Fruit fly (Drosophila melanogaster): ENCODE measurements around the gene side-II.

The side-II gene

dm6 chr2L:14972133-14972532 lies at the start of gene side-II:
TSS of gene side-II (minus strand) at chr2L:14972300.
- TF ChIP-seq noc (tag; optimal IDR thresholded peaks at IDR 0.05): no peak

DNA sequence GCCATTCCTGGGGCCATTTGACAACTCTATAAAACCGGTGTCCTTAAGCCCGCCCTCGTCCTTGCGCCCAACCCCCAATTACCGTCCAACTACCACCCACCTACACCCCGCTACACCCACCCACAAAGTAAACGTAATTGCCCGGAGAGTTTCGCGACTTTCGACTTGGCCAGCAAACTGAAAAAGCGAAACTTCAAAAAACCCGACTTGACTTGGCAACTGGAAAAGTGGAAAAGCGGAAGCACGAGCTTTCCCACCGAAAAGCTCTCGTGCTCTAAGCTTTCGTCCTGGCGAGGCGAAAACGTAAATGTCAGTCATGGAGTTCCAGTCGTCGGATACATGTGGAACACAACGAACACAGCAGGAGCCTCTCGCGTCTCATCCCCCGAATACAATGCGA lies 43.9 kb upstream of the side-II start, which contains the start of gene GABA-B-R1:
Gene GABA-B-R1, plus strand, starts transcription at position 301 of the 400 bp plus-strand sequence.
- TF ChIP-seq noc (tag; optimal IDR thresholded peaks at IDR 0.05): no peak

DNA sequence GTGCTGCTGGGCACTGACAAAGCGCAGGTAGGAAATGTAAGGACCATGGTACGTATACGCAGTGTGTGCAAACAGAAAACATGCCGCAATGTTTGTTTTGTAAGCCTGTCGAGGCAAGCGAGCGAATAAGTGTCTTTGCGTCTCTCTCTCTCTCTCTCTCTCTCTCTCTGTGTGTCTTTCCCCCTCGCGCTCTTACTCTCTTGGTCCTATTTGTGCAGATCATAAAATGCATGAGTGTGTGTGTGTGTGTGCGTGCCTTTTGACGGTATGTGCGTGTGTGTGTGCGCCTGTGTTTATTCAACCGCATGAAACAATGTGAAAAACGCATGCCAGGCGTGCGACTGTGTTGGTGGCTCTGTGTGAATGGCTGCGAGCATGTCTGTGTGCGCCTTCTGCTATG lies 41.4 kb upstream of the side-II start:
- TF ChIP-seq noc (tag; optimal IDR thresholded peaks at IDR 0.05): no peak

- TF ChIP-seq noc (tag; optimal IDR thresholded peaks at IDR 0.05): no peak
Measured at dm6 chr2L:15011779-15012178, 39.7 kb upstream of the side-II start.

DNA sequence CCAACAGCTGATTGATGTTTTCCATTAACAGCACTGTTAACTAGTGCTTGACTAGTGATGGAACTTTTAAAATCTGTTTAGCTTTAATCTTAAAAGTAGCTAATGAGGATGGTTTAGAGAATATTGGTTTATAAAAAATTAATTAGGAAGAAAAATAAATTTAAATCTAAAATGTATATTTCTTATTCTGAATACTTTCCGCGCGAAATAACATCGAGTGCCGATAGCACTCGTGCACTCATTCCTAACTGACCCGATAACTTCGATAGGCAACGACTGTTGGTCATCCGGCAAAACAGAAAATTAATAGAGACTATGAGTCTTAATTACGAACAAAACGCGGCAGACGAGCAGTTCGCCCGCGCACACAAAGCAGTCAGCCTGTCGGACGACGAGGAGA lies 37.6 kb upstream of the side-II start, which contains the start of the genes THG and Rnmt:
Gene THG, minus strand, starts transcription at position 22 of the 400 bp plus-strand sequence.
Gene Rnmt, plus strand, starts transcription at position 237 of the 400 bp plus-strand sequence.
- peak; percentile 76 for TF ChIP-seq noc (tag; optimal IDR thresholded peaks at IDR 0.05)

DNA sequence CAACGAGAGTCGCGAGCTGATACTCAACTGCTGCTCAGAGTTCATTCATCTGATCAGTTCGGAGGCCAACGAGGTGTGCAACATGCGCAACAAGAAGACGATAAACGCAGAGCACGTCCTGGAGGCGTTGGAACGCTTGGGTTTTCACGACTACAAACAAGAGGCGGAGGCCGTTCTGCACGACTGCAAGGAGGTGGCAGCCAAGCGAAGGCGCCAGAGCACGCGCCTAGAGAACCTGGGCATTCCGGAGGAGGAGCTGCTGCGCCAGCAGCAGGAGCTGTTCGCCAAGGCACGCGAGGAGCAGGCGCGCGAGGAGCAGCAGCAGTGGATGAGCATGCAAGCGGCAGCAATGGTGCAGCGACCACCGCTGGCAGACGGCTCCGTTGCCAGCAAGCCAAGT lies 35.9 kb upstream of the side-II start:
- TF ChIP-seq noc (tag; optimal IDR thresholded peaks at IDR 0.05): no peak

dm6 chr2L:15007331-15007863 lies 35.3 kb upstream of the side-II start, which contains the start of the genes Ankrd49 and NC2beta:
TSS of gene Ankrd49 (minus strand) at chr2L:15007431.
TSS of gene NC2beta (plus strand) at chr2L:15007813.
- TF ChIP-seq noc (tag; optimal IDR thresholded peaks at IDR 0.05): no peak

DNA sequence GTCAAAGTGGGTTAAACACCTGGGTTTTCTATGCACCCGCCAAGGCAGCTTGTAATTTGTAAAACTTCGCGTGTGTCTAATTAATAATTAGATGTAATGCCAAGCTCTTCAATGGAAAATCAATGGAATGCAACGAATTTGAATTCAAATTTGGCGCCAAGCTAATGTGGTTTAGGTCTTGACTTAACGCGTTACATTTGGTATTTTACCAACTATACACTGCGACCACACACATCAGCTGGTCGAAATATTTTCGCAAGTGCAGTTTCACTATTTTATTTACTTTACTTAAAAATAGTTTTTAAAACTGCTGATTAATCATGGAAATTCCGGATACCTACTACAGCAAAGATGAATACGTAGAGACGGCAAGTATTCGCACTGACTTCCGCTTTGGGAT lies 33.4 kb upstream of the side-II start, which contains the start of gene DCTN5-p25:
Gene DCTN5-p25, plus strand, starts transcription at position 229 of the 400 bp plus-strand sequence.
- no peak for TF ChIP-seq noc (tag; optimal IDR thresholded peaks at IDR 0.05)

dm6 chr2L:15001847-15002246 lies 29.7 kb upstream of the side-II start:
- TF ChIP-seq noc (tag; optimal IDR thresholded peaks at IDR 0.05): no peak

DNA sequence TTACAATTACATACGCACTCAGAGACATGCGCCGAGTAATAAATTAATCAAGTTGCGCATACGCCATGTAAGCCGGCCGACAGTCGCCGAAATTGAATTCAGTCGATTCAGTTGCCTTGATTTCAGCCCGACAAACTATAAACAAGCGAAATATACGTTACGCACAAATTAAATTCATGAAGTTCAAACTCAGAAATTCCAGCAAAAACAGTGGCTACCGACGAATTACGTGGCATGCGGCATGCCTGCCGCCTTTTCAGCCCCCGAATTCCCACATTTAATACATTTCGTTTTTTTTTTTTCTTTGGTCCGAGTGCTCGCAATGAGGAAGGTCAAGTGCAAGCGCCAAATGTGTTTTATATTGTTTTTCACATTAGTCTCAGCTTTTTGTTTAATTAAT lies 28.3 kb upstream of the side-II start:
- no peak for TF ChIP-seq noc (tag; optimal IDR thresholded peaks at IDR 0.05)

dm6 chr2L:14997370-14997769 lies 25.3 kb upstream of the side-II start, which contains the start of gene mol:
TSS of gene mol (minus strand) at chr2L:14997559.
- no peak for TF ChIP-seq noc (tag; optimal IDR thresholded peaks at IDR 0.05)

dm6 chr2L:14995594-14996463 lies 23.7 kb upstream of the side-II start:
- peak; percentile 38 for TF ChIP-seq noc (tag; optimal IDR thresholded peaks at IDR 0.05)

dm6 chr2L:14994834-14995506 lies 22.9 kb upstream of the side-II start:
- TF ChIP-seq noc (tag; optimal IDR thresholded peaks at IDR 0.05): no peak

DNA sequence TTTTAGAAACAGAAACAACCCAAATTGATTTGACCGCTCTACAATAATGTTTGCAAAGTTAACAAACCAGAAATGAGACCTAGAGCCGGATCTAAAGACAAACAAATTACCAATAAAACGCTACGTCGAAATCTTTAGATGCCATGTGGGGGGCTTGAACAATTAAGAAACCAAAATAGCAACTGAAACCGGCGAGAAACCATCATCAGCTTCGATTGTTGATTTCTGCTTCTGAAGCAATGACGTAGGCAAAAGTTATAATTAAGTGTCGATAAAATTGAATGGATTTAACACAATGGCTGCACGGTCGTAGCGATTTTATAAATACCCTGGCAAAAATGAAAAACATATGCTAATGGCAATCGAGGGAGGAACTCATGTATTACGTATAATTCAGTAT lies 20.8 kb upstream of the side-II start:
- TF ChIP-seq noc (tag; optimal IDR thresholded peaks at IDR 0.05): peak; percentile 16

DNA sequence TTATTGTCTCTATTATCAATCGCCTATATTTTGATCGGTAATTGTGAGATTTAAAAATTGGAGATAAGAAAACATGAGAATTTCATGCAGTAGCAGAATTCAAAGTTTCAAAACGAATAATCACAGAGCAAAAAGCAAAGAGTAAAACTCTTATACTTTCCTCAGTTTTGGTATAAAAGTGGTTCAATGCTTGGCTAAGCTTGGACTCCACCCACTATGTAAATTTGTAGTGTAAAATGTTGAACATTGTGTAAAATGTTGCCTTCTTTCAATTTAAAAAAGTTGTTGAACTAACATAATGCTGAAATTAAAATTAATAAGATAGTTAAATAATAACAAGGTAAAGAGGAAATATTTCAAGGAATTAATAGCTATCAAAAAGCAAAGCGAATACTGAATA lies 736 bp upstream of the side-II start:
- no peak for TF ChIP-seq noc (tag; optimal IDR thresholded peaks at IDR 0.05)

dm6 chr2L:14924290-14924689 lies 47.8 kb downstream of the side-II start, which contains the start of gene CG3491:
TSS of gene CG3491 (plus strand) at chr2L:14924590.
- TF ChIP-seq noc (tag; optimal IDR thresholded peaks at IDR 0.05): no peak

Measured in whole organism, larva.